Fruit fly (Drosophila melanogaster): ENCODE results near the gene CG3149.

DNA sequence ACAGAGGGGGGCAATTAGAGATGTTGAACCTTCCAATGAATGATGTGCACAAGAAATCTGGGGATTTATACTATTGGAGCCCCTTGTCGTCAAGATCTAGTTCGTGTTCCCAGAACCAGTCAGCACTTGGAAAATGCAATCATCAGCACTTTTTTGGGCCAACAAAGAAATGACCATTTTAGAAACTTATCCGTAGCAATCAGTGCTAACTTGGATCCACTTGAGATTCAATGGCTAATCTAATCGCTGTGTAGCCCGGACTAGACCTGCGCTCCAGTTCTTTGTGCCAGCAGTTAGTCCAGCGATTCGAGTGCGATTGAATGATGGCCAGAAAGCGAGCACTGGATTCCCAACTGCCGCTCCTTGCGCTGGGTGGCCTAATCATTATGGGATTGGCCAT, 37.4 kb upstream of the CG3149 start, which contains the start of gene CG15773:
- TF ChIP-seq GATAd (GFP tag; optimal IDR thresholded peaks at IDR 0.05) (no peak), Dfd (GFP tag; optimal IDR thresholded peaks at IDR 0.05) (no peak), Abd-B (GFP tag; optimal IDR thresholded peaks at IDR 0.05) (no peak), fru (GFP tag; optimal IDR thresholded peaks at IDR 0.05) (no peak), h (GFP tag; optimal IDR thresholded peaks at IDR 0.05) (no peak), Jra (GFP tag; optimal IDR thresholded peaks at IDR 0.05) (no peak), N (GFP tag; optimal IDR thresholded peaks at IDR 0.05) (no peak), brk (GFP tag; optimal IDR thresholded peaks at IDR 0.05) (no peak), psq (GFP tag; optimal IDR thresholded peaks at IDR 0.05) (no peak), Hr78 (GFP tag; optimal IDR thresholded peaks at IDR 0.05) (no peak), lola (GFP tag; optimal IDR thresholded peaks at IDR 0.05) (no peak), Mio (GFP tag; optimal IDR thresholded peaks at IDR 0.05) (no peak), br (GFP tag; optimal IDR thresholded peaks at IDR 0.05) (no peak)

All from whole organism, wandering third instar larva.